Fruit fly (Drosophila melanogaster): ENCODE data around the gene Cpr64Aa.

The Cpr64Aa gene

DNA sequence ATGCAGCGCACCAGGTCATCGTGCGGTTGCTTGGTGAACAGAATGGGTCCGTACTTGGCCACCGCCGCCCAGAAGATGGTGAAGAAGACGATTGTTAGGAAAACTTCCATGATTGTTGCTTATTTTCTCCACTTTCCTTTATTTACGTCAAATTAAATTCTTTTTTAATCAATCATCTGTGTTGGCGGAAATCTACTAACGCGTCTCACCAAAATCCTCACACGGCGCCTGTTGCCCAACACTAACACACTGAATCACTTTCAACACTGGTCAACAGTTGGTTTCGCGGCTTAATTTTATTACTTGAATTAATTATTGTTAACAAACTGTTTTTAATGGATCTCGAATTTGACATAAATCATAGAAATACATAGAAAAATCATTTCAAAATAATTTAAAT is 22.3 kb downstream of the Cpr64Aa start, which contains the start of gene VhaM9.7-c (continued):
- TF ChIP-seq MBD-R2 (GFP tag; IDR thresholded peaks at IDR 0.05), result peak; percentile 91
- no peak for TF ChIP-seq CG12236 (GFP tag; optimal IDR thresholded peaks at IDR 0.05)
- TF ChIP-seq CG1602 (GFP tag; optimal IDR thresholded peaks at IDR 0.05), result no peak
- TF ChIP-seq pnt (GFP tag; optimal IDR thresholded peaks at IDR 0.05), result no peak
- TF ChIP-seq CG7786 (GFP tag; optimal IDR thresholded peaks at IDR 0.05), result peak; percentile 45
- no peak for TF ChIP-seq al (GFP tag; IDR thresholded peaks at IDR 0.05)
- TF ChIP-seq ac (GFP tag; optimal IDR thresholded peaks at IDR 0.05), result no peak
- no peak for TF ChIP-seq CG11696 (GFP tag; IDR thresholded peaks at IDR 0.05)
- no peak for TF ChIP-seq CG14965 (GFP tag; optimal IDR thresholded peaks at IDR 0.05; ENCODE audit: borderline replicate concordance)
- no peak for TF ChIP-seq CG2712 (tag; optimal IDR thresholded peaks at IDR 0.05)
- TF ChIP-seq CG2116 (GFP tag; optimal IDR thresholded peaks at IDR 0.05), result no peak
- TF ChIP-seq CG14860 (GFP tag; IDR thresholded peaks at IDR 0.05; ENCODE audit: partially characterized antibody), result no peak
- peak; percentile 53 for TF ChIP-seq YL-1 (GFP tag; optimal IDR thresholded peaks at IDR 0.05)
- TF ChIP-seq CG11723 (GFP tag; optimal IDR thresholded peaks at IDR 0.05), result no peak
- TF ChIP-seq Hsf (GFP tag; optimal IDR thresholded peaks at IDR 0.05), result peak; percentile 22
- no peak for TF ChIP-seq nerfin-2 (GFP tag; IDR thresholded peaks at IDR 0.05; ENCODE audit: partially characterized antibody)
- TF ChIP-seq Ada2b (GFP tag; IDR thresholded peaks at IDR 0.05), result no peak
- peak; percentile 25 for TF ChIP-seq NC2β (GFP tag; optimal IDR thresholded peaks at IDR 0.05)
- no peak for TF ChIP-seq chm (GFP tag; IDR thresholded peaks at IDR 0.05)
- no peak for TF ChIP-seq CG33557 (GFP tag; optimal IDR thresholded peaks at IDR 0.05)
- TF ChIP-seq fd96Cb (tag; optimal IDR thresholded peaks at IDR 0.05), result no peak
- TF ChIP-seq CG10462 (GFP tag; optimal IDR thresholded peaks at IDR 0.05), result no peak
- TF ChIP-seq CG17912 (GFP tag; optimal IDR thresholded peaks at IDR 0.05), result peak; percentile 11
- no peak for TF ChIP-seq Ptx1 (GFP tag; IDR thresholded peaks at IDR 0.05)
- peak; percentile 53 for TF ChIP-seq Xbp1 (GFP tag; optimal IDR thresholded peaks at IDR 0.05)
- peak; percentile 52 for TF ChIP-seq CG9797 (GFP tag; optimal IDR thresholded peaks at IDR 0.05)
- TF ChIP-seq tin (GFP tag; optimal IDR thresholded peaks at IDR 0.05), result peak; percentile 32
- no peak for TF ChIP-seq HLHmδ (GFP tag; optimal IDR thresholded peaks at IDR 0.05)
- TF ChIP-seq pan (optimal IDR thresholded peaks at IDR 0.05), result no peak
- TF ChIP-seq pan (GFP tag; optimal IDR thresholded peaks at IDR 0.05 in 1 of 2, IDR thresholded peaks at IDR 0.05 in 1 of 2), result no peak
- peak; percentile 96 for TF ChIP-seq Med (GFP tag)
- peak; percentile 53 for TF ChIP-seq CG9609 (GFP tag; optimal IDR thresholded peaks at IDR 0.05)
- no peak for TF ChIP-seq zf30C (GFP tag; optimal IDR thresholded peaks at IDR 0.05)
- peak; percentile 65 for TF ChIP-seq trem (tag; optimal IDR thresholded peaks at IDR 0.05)
- peak; percentile 17 for TF ChIP-seq Hr3 (GFP tag; optimal IDR thresholded peaks at IDR 0.05)
- TF ChIP-seq gsb (GFP tag; IDR thresholded peaks at IDR 0.05), result no peak
- no peak for TF ChIP-seq Lpt (GFP tag; optimal IDR thresholded peaks at IDR 0.05)
- no peak for TF ChIP-seq CG1233 (GFP tag; optimal IDR thresholded peaks at IDR 0.05)
- no peak for TF ChIP-seq Hr39 (optimal IDR thresholded peaks at IDR 0.05)
- TF ChIP-seq CG3838 (GFP tag; optimal IDR thresholded peaks at IDR 0.05), result no peak
- TF ChIP-seq CG10267 (tag; optimal IDR thresholded peaks at IDR 0.05), result peak; percentile 96
- TF ChIP-seq tup (GFP tag; optimal IDR thresholded peaks at IDR 0.05), result no peak
- TF ChIP-seq lmd (GFP tag; IDR thresholded peaks at IDR 0.05), result peak; percentile 12; the same call in 1 of the 2 replicates
- peak; percentile 80 for TF ChIP-seq Dp (GFP tag; optimal IDR thresholded peaks at IDR 0.05)
- TF ChIP-seq B-H2 (GFP tag; optimal IDR thresholded peaks at IDR 0.05), result peak; percentile 70
- TF ChIP-seq crc (GFP tag; optimal IDR thresholded peaks at IDR 0.05), result no peak
- no peak for TF ChIP-seq Dfd (GFP tag; optimal IDR thresholded peaks at IDR 0.05)
- TF ChIP-seq CG6175 (GFP tag; IDR thresholded peaks at IDR 0.05), result no peak
- TF ChIP-seq CG17186 (GFP tag; optimal IDR thresholded peaks at IDR 0.05), result peak; percentile 19
- no peak for TF ChIP-seq stc (GFP tag; IDR thresholded peaks at IDR 0.05)
- TF ChIP-seq CG10274 (GFP tag; optimal IDR thresholded peaks at IDR 0.05), result no peak
- TF ChIP-seq bcd (GFP tag; optimal IDR thresholded peaks at IDR 0.05), result peak; percentile 17
- no peak for TF ChIP-seq az2 (GFP tag; optimal IDR thresholded peaks at IDR 0.05)

Measured in whole organism, embryonic.